Fruit fly (Drosophila melanogaster): ENCODE results near the gene Rcd-1.

Rcd-1 gene

DNA sequence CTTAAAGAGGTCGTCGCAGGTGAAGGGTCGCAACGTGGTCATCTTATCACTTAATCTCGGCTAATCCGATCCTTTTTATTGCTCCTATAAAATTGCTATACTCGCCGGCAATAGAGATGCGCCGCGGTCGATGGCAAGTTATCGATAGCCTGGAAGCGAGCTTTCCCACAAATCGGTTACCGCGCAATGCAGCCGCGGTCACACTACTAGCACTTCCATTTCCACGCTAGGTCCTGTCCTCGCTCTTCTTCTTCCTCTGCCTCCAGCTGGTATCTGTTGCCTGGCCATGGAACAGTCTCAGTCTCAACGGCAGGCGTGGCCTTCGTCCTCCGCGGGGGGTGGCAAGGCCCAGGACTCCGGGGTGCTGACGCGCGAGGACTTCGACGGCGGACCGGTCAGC lies 15.6 kb upstream of the Rcd-1 start, which contains the start of the genes Naa20A and MKP-4 (continued):
- TF ChIP-seq Sry-δ (GFP tag; optimal IDR thresholded peaks at IDR 0.05) (peak; percentile 91), sens (GFP tag) (no peak), stwl (tag; optimal IDR thresholded peaks at IDR 0.05) (peak; percentile 48), crp (GFP tag; optimal IDR thresholded peaks at IDR 0.05) (peak in 1 of 2 experiments; percentile 69)

DNA sequence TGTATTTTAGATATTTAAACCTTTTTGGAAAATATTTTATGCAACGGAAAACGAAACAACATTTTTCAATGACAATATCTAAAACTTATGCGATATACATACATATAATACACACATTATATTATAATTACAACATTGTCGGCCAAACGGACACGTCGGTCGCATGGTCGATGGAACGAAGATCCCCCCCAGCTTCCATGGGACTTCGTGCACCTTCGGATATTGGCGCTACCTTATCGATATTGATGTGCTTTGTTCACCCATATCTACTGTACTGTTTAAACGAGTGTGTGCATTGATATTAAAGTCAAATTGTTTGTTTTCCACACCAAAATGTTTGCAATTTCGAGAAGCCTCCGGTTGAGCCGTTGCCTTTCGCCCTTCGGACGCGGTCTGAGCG lies 13.2 kb upstream of the Rcd-1 start, which contains the start of gene CG14212:
Gene CG14212, plus strand, starts transcription at position 301 of the 400 bp plus-strand sequence.
- TF ChIP-seq CG17385 (GFP tag; optimal IDR thresholded peaks at IDR 0.05) (no peak), CG4360 (GFP tag; IDR thresholded peaks at IDR 0.05) (no peak), CG8478 (optimal IDR thresholded peaks at IDR 0.05) (no peak), lbe (GFP tag; optimal IDR thresholded peaks at IDR 0.05) (no peak), sr (GFP tag; IDR thresholded peaks at IDR 0.05) (no peak), ttk (GFP tag; IDR thresholded peaks at IDR 0.05) (no peak), CG11560 (tag; IDR thresholded peaks at IDR 0.05) (no peak), bcd (GFP tag; optimal IDR thresholded peaks at IDR 0.05) (no peak), zfh2 (GFP tag; optimal IDR thresholded peaks at IDR 0.05) (no peak), gcm2 (GFP tag; optimal IDR thresholded peaks at IDR 0.05) (no peak), CG12299 (tag; optimal IDR thresholded peaks at IDR 0.05) (no peak), CG4854 (GFP tag; optimal IDR thresholded peaks at IDR 0.05) (no peak), bowl (GFP tag; IDR thresholded peaks at IDR 0.05) (no peak), CG15696 (tag; optimal IDR thresholded peaks at IDR 0.05) (no peak), ac (GFP tag; optimal IDR thresholded peaks at IDR 0.05) (no peak), CG3838 (GFP tag; optimal IDR thresholded peaks at IDR 0.05) (no peak), Abd-B (GFP tag; optimal IDR thresholded peaks at IDR 0.05) (no peak), Dfd (GFP tag; optimal IDR thresholded peaks at IDR 0.05) (no peak)

DNA sequence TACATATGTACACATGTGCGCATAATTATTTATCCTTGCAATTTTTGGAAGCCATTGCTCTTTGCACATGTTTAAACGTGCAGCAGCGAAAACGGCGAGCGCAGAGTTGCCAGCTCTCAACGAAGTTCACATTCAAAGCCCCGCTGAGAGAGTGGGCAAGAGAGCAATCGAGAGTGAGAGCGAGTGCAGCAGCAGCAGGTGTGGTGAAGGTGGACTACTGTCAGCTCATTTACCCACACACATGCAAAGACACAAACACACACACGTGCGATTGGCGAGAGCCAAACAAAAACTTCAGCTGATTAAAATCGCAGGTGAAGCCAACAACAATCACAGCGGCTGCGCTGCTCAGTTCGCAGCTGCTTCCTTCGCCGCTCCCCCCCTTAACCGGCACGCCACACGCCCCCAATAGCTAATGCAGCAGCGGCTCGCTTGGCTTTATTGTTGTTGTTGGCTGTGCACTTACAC lies 7.2 kb upstream of the Rcd-1 start:
- TF ChIP-seq gce (GFP tag; IDR thresholded peaks at IDR 0.05) (no peak), C15 (GFP tag; IDR thresholded peaks at IDR 0.05) (no peak), CG12659 (GFP tag; optimal IDR thresholded peaks at IDR 0.05) (no peak), HLH3B (GFP tag; IDR thresholded peaks at IDR 0.05) (no peak), CG4360 (GFP tag; IDR thresholded peaks at IDR 0.05) (peak; percentile 83), caup (GFP tag; optimal IDR thresholded peaks at IDR 0.05; ENCODE audit: severe bottlenecking) (no peak), Opbp (GFP tag; IDR thresholded peaks at IDR 0.05; ENCODE audit: partially characterized antibody) (peak; percentile 31; the same call in 1 of the 3 replicates), B-H1 (GFP tag; IDR thresholded peaks at IDR 0.05) (no peak), CG18619 (GFP tag; optimal IDR thresholded peaks at IDR 0.05) (no peak), Adf1 (GFP tag; IDR thresholded peaks at IDR 0.05) (peak; percentile 87), CG9609 (GFP tag; optimal IDR thresholded peaks at IDR 0.05) (no peak), bbx (GFP tag; IDR thresholded peaks at IDR 0.05; ENCODE audit: partially characterized antibody) (peak; percentile 47), tin (GFP tag; optimal IDR thresholded peaks at IDR 0.05) (no peak), Bgb (GFP tag; IDR thresholded peaks at IDR 0.05; ENCODE audit: partially characterized antibody) (peak; percentile 42; the same call in 1 of the 2 replicates), Fer1 (GFP tag; optimal IDR thresholded peaks at IDR 0.05) (peak; percentile 12), Sin3A (optimal IDR thresholded peaks at IDR 0.05) (no peak), CG9215 (GFP tag; IDR thresholded peaks at IDR 0.05) (peak; percentile 78), Aef1 (GFP tag; IDR thresholded peaks at IDR 0.05) (peak; percentile 67), fd3F (GFP tag; optimal IDR thresholded peaks at IDR 0.05) (no peak), CG4404 (GFP tag; IDR thresholded peaks at IDR 0.05) (no peak), Drgx (GFP tag; IDR thresholded peaks at IDR 0.05) (peak; percentile 41; the same call in 1 of the 2 replicates), CG8290 (GFP tag; optimal IDR thresholded peaks at IDR 0.05) (no peak), CG8290 (tag; optimal IDR thresholded peaks at IDR 0.05) (no peak), gt (GFP tag; IDR thresholded peaks at IDR 0.05) (no peak), crp (GFP tag; optimal IDR thresholded peaks at IDR 0.05) (peak in 1 of 2 experiments; percentile 51), dimm (GFP tag; IDR thresholded peaks at IDR 0.05) (no peak), chinmo (GFP tag; IDR thresholded peaks at IDR 0.05; ENCODE audit: partially characterized antibody) (peak; percentile 98), zen2 (GFP tag; IDR thresholded peaks at IDR 0.05; ENCODE audit: partially characterized antibody) (peak; percentile 53; the same call in 2 of the 3 replicates), Scr (GFP tag; IDR thresholded peaks at IDR 0.05; ENCODE audit: partially characterized antibody) (peak; percentile 14; the same call in 1 of the 2 replicates), Ravus (GFP tag; IDR thresholded peaks at IDR 0.05) (no peak)

Data from whole organism, embryonic.